Fruit fly (Drosophila melanogaster) whole organism, adult: Measurements from ENCODE around the gene CG17746.

Experiments
- CG11617 ChIP-seq: fragments of 200-800 bp; sonication (Bioruptor generic); optimal IDR thresholded peaks from 2 replicates; lab custom pipeline; 2017; ENCODE audit warnings: mild to moderate bottlenecking, missing biosample characterization, missing genetic modification reagents, missing genetic modification characterization
- CG12768 ChIP-seq: fragments of 200-800 bp; sonication (Bioruptor generic); optimal IDR thresholded peaks from 2 replicates; lab custom pipeline; 2017; ENCODE audit warnings: missing biosample characterization, missing genetic modification characterization, mild to moderate bottlenecking, moderate library complexity, missing genetic modification reagents
- CG7045 ChIP-seq: fragments of 200-800 bp; sonication (Bioruptor generic); optimal IDR thresholded peaks from 2 replicates; lab custom pipeline; 2017; ENCODE audit warnings: missing biosample characterization, mild to moderate bottlenecking, missing genetic modification characterization
- CG7101 ChIP-seq: fragments of 200-800 bp; sonication (Bioruptor generic); optimal IDR thresholded peaks from 2 replicates; lab custom pipeline; 2018; ENCODE audit warnings: missing biosample characterization, mild to moderate bottlenecking, missing genetic modification characterization, moderate library complexity
- Crg-1 ChIP-seq: fragments of 200-800 bp; sonication (Bioruptor generic); optimal IDR thresholded peaks from 2 replicates; lab custom pipeline; 2016; ENCODE audit warnings: missing biosample characterization, missing genetic modification characterization
- Mnt ChIP-seq: fragments of 200-800 bp; sonication (Bioruptor generic); optimal IDR thresholded peaks from 2 replicates; lab custom pipeline; 2016; ENCODE audit warnings: missing biosample characterization, mild to moderate bottlenecking, missing genetic modification characterization
- cnc ChIP-seq, 2 experiments: fragments of >200 bp; optimal IDR thresholded peaks; 2 replicates each; lab custom pipeline; 2017
- tj ChIP-seq: fragments of 200-800 bp; sonication (Bioruptor generic); optimal IDR thresholded peaks from 3 replicates; lab custom pipeline; 2017; ENCODE audit warnings: missing biosample characterization, mild to moderate bottlenecking, missing genetic modification characterization, moderate library complexity

DNA sequence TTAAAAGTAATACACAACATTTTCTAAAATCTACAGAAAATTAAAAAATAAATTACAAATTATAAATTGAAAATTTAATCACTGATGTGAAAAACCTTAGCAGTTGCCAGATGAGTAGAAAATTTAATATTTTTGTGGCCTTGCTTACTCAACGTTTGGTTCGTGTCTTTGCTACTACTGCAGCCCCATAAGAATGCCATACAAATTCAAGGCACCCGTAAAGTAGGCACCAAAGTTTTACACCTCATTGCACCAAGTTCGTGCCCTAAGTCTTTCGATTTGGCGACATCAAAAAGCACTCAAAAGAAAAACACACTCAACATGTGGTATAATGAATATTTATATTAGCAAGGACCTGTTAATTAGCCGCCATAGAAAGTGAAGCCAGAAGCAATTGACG, 37.6 kb upstream of the CG17746 start:
- TF ChIP-seq CG7101 (no peak), Crg-1 (GFP tag; lab: Kevin White, UChicago) (no peak), CG11617 (no peak), CG12768 (GFP tag; lab: Kevin White, UChicago) (no peak), cnc (optimal IDR thresholded peaks at IDR 0.05; lab: Kevin White, UChicago) (no peak), CG7045 (no peak), Mnt (GFP tag; lab: Kevin White, UChicago) (no peak), tj (GFP tag; lab: Kevin White, UChicago) (no peak)
